Worm (Caenorhabditis elegans): ENCODE data around the gene des-2.
"Not testable (repeated sequence)": the region's sequence is repeated elsewhere in the genome, so short reads cannot be mapped to it uniquely, and the experiment has no call there.

Gene des-2

ce11 chrV:11402610-11403009 is 18.9 kb downstream of the des-2 start, which contains the start of gene nas-19:
nas-19 (minus strand) TSS chrV:11402710.
- TF ChIP-seq die-1 (tag; optimal IDR thresholded peaks at IDR 0.05), result no peak

- TF ChIP-seq rcor-1 (GFP tag; IDR thresholded peaks at IDR 0.05) (no peak), nfya-2 (GFP tag; IDR thresholded peaks at IDR 0.05) (no peak)
Observed at ce11 chrV:11398616-11399015, 22.9 kb downstream of the des-2 start, which contains the start of gene nas-17. nas-17 (plus strand) TSS chrV:11398916.

- TF ChIP-seq C17E4.6, Y95B8A.8, Y56A3A.18 (GFP tag; IDR thresholded peaks at IDR 0.05): not testable (repeated sequence)
Observed at ce11 chrV:11396134-11396533, 25.4 kb downstream of the des-2 start, which contains the start of gene nas-18. nas-18 (plus strand) TSS chrV:11396434.

- not testable (repeated sequence) for TF ChIP-seq egl-18, ztf-6, ekl-4 (GFP tag; IDR thresholded peaks at IDR 0.05)
Observed at ce11 chrV:11395024-11395423, 26.5 kb downstream of the des-2 start, which contains the start of gene K03B8.4. K03B8.4 (minus strand) TSS chrV:11395124.

ce11 chrV:11392020-11392419 is 29.5 kb downstream of the des-2 start, which contains the start of gene nas-16:
nas-16 (plus strand) TSS chrV:11392320.
- no peak for TF ChIP-seq F57C9.4 (tag; optimal IDR thresholded peaks at IDR 0.05)

ce11 chrV:11391033-11391432 is 30.5 kb downstream of the des-2 start:
- 0 out of 2 replicates have a peak, but pooled peaks have one; percentile 32 for TF ChIP-seq lin-26 (GFP tag; IDR thresholded peaks at IDR 0.05)
- peak; percentile 52; the same call in 1 of the 2 replicates for TF ChIP-seq pbrm-1 (GFP tag; IDR thresholded peaks at IDR 0.05)
- peak; percentile 88 for TF ChIP-seq snpc-1.1 (tag; optimal IDR thresholded peaks at IDR 0.05; ENCODE audit: insufficient read depth)
- TF ChIP-seq him-1 (tag; optimal IDR thresholded peaks at IDR 0.05), result peak; percentile 48
- peak; percentile 61 for TF ChIP-seq snpc-3.4 (tag; optimal IDR thresholded peaks at IDR 0.05)
- TF ChIP-seq lsl-1 (GFP tag; optimal IDR thresholded peaks at IDR 0.05), result peak; percentile 14
- TF ChIP-seq tbp1 (GFP tag; optimal IDR thresholded peaks at IDR 0.05), result peak; percentile 60
- peak; percentile 40; the same call in 1 of the 2 replicates for TF ChIP-seq madf-6 (GFP tag; IDR thresholded peaks at IDR 0.05)
- peak; percentile 85 for TF ChIP-seq snpc-4 (GFP tag; optimal IDR thresholded peaks at IDR 0.05)
- peak in 3 of 4 experiments; percentile 86 to 92 (median 91) for TF ChIP-seq snpc-4 (tag; optimal IDR thresholded peaks at IDR 0.05)
- peak; percentile 47; the same call in 1 of the 2 replicates for TF ChIP-seq nfyb-1 (GFP tag; IDR thresholded peaks at IDR 0.05)
- TF ChIP-seq snpc-1.3 (tag; optimal IDR thresholded peaks at IDR 0.05; ENCODE audit: insufficient read depth), result peak; percentile 15
- peak; percentile 62 for TF ChIP-seq D2030.7 (GFP tag; IDR thresholded peaks at IDR 0.05)
- peak; percentile 73 for TF ChIP-seq hmg-1.2 (GFP tag; IDR thresholded peaks at IDR 0.05)
- TF ChIP-seq F33H1.4 (GFP tag; IDR thresholded peaks at IDR 0.05), result 0 out of 2 replicates have a peak, but pooled peaks have one; percentile 30
- peak; percentile 73; the same call in 1 of the 2 replicates for TF ChIP-seq dox-1 (GFP tag; IDR thresholded peaks at IDR 0.05)

- TF ChIP-seq repo-1 (tag; optimal IDR thresholded peaks at IDR 0.05) (no peak), nhr-120 (GFP tag; IDR thresholded peaks at IDR 0.05) (no peak), madf-8 (GFP tag; conservative IDR thresholded peaks at IDR 0.05) (no peak), B0019.2 (GFP tag; conservative IDR thresholded peaks at IDR 0.05) (no peak), ceh-40 (GFP tag; IDR thresholded peaks at IDR 0.05) (no peak), fkh-3 (tag; optimal IDR thresholded peaks at IDR 0.05) (no peak), mes-4 (tag; optimal IDR thresholded peaks at IDR 0.05) (no peak), hlh-26 (GFP tag; conservative IDR thresholded peaks at IDR 0.05) (no peak), ZK185.1 (tag; optimal IDR thresholded peaks at IDR 0.05; ENCODE audit: poor library complexity, severe bottlenecking) (no peak), ztf-25 (GFP tag; IDR thresholded peaks at IDR 0.05) (no peak), snpc-4 (GFP tag; optimal IDR thresholded peaks at IDR 0.05) (no peak), snpc-4 (tag; optimal IDR thresholded peaks at IDR 0.05) (no peak), ceh-100 (GFP tag; IDR thresholded peaks at IDR 0.05) (no peak), snpc-1.1 (tag; optimal IDR thresholded peaks at IDR 0.05; ENCODE audit: insufficient read depth) (no peak), aptf-2 (GFP tag; conservative IDR thresholded peaks at IDR 0.05) (no peak)
Observed at ce11 chrV:11390394-11390793, 31.1 kb downstream of the des-2 start, which contains the start of the genes K03B8.11 and K03B8.14. K03B8.11 (minus strand) TSS chrV:11390494. K03B8.14 (plus strand) TSS chrV:11390503.
